Worm (Caenorhabditis elegans) whole organism, L3 larva: ENCODE results near the gene F08F8.6.

Experiments
- ceh-16 ChIP-seq: sonication (generic microtip); optimal IDR thresholded peaks from 2 replicates; lab custom pipeline; 2017; ENCODE audit warnings: missing biosample characterization, missing genetic modification characterization
- egl-27 ChIP-seq: sonication (generic microtip); optimal IDR thresholded peaks from 4 replicates; lab custom pipeline; 2017; ENCODE audit warnings: missing biosample characterization, missing genetic modification reagents, missing genetic modification characterization
- fkh-10 ChIP-seq: sonication (generic microtip); optimal IDR thresholded peaks from 2 replicates; lab custom pipeline; 2017; ENCODE audit warnings: missing biosample characterization, missing genetic modification reagents, missing genetic modification characterization
- lin-15B ChIP-seq: fragments of 150-350 bp; optimal IDR thresholded peaks from 2 replicates; lab custom pipeline; 2014; ENCODE audit warnings: missing biosample characterization, missing genetic modification characterization
- nhr-12 ChIP-seq: fragments of 150-350 bp; optimal IDR thresholded peaks from 2 replicates; lab custom pipeline; 2014; ENCODE audit warnings: missing biosample characterization, missing genetic modification characterization
- nhr-23 ChIP-seq: fragments of 150-350 bp; optimal IDR thresholded peaks from 2 replicates; lab custom pipeline; 2014; ENCODE audit warnings: missing biosample characterization, missing genetic modification reagents, missing genetic modification characterization
- nhr-28 ChIP-seq: fragments of 150-350 bp; optimal IDR thresholded peaks from 2 replicates; lab custom pipeline; 2014; ENCODE audit warnings: missing biosample characterization, missing genetic modification characterization
- skn-1 ChIP-seq: fragments of 150-350 bp; optimal IDR thresholded peaks from 2 replicates; lab custom pipeline; 2014; ENCODE audit warnings: missing biosample characterization, missing genetic modification characterization
- snpc-4 ChIP-seq: fragments of 150-350 bp; optimal IDR thresholded peaks from 2 replicates; lab custom pipeline; 2014; ENCODE audit warnings: missing biosample characterization, missing genetic modification characterization
- tbx-2 ChIP-seq: sonication (generic microtip); optimal IDR thresholded peaks from 2 replicates; lab custom pipeline; 2016; ENCODE audit warnings: mild to moderate bottlenecking, missing genetic modification characterization, missing compliant biosample characterization
- unc-39 ChIP-seq: sonication (generic microtip); optimal IDR thresholded peaks from 4 replicates; lab custom pipeline; 2017; ENCODE audit warnings: missing biosample characterization, missing genetic modification characterization
- unc-62 ChIP-seq: fragments of 150-350 bp; sonication (generic microtip); optimal IDR thresholded peaks from 4 replicates; lab custom pipeline; 2014; ENCODE audit warnings: missing biosample characterization, missing genetic modification reagents, missing genetic modification characterization

- TF ChIP-seq egl-27 (tag; lab: Kevin White, UChicago) (no peak), unc-39 (tag; lab: Kevin White, UChicago) (no peak), snpc-4 (no peak), lin-15B (tag; lab: Kevin White, UChicago) (no peak), ceh-16 (tag; lab: Kevin White, UChicago) (no peak), nhr-28 (tag; lab: Kevin White, UChicago) (no peak), fkh-10 (GFP tag; lab: Kevin White, UChicago) (no peak), nhr-23 (tag; lab: Kevin White, UChicago) (no peak), tbx-2 (tag; lab: Kevin White, UChicago) (no peak), skn-1 (tag; lab: Kevin White, UChicago) (no peak), unc-62 (GFP tag; lab: Kevin White, UChicago) (no peak), nhr-12 (tag; lab: Kevin White, UChicago) (no peak)
Observed at ce11 chrIII:7310662-7311340, 32.7 kb upstream of the F08F8.6 start, which contains the start of the genes F56C9.6 and F56C9.3.
